Worm (Caenorhabditis elegans) whole organism, L4/young adult: Measurements from ENCODE around the gene srh-208.

Experiments used
- dao-5 ChIP-seq: sonication (generic microtip); optimal IDR thresholded peaks from 2 replicates; lab custom pipeline; 2016; ENCODE audit warnings: missing genotype, missing genetic modification characterization, moderate library complexity, missing compliant biosample characterization
- him-1 ChIP-seq: sonication (generic microtip); optimal IDR thresholded peaks from 2 replicates; lab custom pipeline; 2016; ENCODE audit warnings: missing genotype, missing genetic modification reagents, missing genetic modification characterization, missing compliant biosample characterization

- no peak for TF ChIP-seq him-1 (tag; lab: Kevin White, UChicago)
- TF ChIP-seq dao-5 (tag; lab: Kevin White, UChicago): no peak
Measured at ce11 chrV:19319460-19319995, 2.4 kb downstream of the srh-208 start, which contains the start of gene C43D7.7.
